Fruit fly (Drosophila melanogaster): ENCODE results near the gene CG13023.

Gene CG13023

DNA sequence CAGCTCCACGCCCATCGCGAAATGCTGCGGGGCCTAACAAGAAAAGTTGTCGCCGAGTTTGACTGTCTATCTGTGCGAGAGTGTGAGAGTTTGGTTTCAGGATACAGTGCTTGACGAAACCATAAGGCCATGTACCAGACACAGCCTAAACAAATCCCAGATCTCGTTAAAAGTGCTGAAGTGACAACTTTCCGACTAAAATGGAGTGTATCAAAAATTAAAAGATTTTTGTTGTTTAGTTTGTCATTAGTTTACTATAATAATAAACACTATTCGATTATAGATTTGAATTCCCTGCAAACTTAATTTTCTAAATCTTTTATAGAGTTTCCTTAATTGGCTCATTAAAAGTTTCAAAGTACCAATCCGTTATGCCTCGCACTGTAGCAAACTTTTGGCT is 33.6 kb downstream of the CG13023 start (continued):
- no peak for TF ChIP-seq CG8388 (GFP tag; optimal IDR thresholded peaks at IDR 0.05)
- TF ChIP-seq D (optimal IDR thresholded peaks at IDR 0.05) = no peak
- no peak for TF ChIP-seq D (GFP tag; optimal IDR thresholded peaks at IDR 0.05)
- TF ChIP-seq CG8478 (optimal IDR thresholded peaks at IDR 0.05) = no peak
- TF ChIP-seq CG8359 (GFP tag; optimal IDR thresholded peaks at IDR 0.05; ENCODE audit: borderline replicate concordance) = no peak
- 0 out of 2 replicates have a peak, but pooled peaks have one; percentile 8 for TF ChIP-seq sisA (GFP tag; IDR thresholded peaks at IDR 0.05)
- no peak for TF ChIP-seq cas (GFP tag; IDR thresholded peaks at IDR 0.05)
- no peak for TF ChIP-seq wor (GFP tag; IDR thresholded peaks at IDR 0.05)
- TF ChIP-seq trem (tag; optimal IDR thresholded peaks at IDR 0.05) = no peak
- TF ChIP-seq CG14667 (GFP tag; IDR thresholded peaks at IDR 0.05) = no peak
- no peak for TF ChIP-seq CG10565 (GFP tag; optimal IDR thresholded peaks at IDR 0.05)
- TF ChIP-seq CG4820 (GFP tag; optimal IDR thresholded peaks at IDR 0.05) = no peak
- TF ChIP-seq Sry-β (GFP tag; optimal IDR thresholded peaks at IDR 0.05) = no peak
- TF ChIP-seq CG15696 (tag; optimal IDR thresholded peaks at IDR 0.05) = no peak
- TF ChIP-seq CG11093 (GFP tag; IDR thresholded peaks at IDR 0.05) = no peak
- TF ChIP-seq bab2 (GFP tag; optimal IDR thresholded peaks at IDR 0.05) = no peak
- no peak for TF ChIP-seq amos (GFP tag; IDR thresholded peaks at IDR 0.05; ENCODE audit: partially characterized antibody)
- TF ChIP-seq CG11560 (tag; IDR thresholded peaks at IDR 0.05) = no peak
- TF ChIP-seq CG15073 (GFP tag; optimal IDR thresholded peaks at IDR 0.05) = no peak
- TF ChIP-seq lilli (GFP tag; optimal IDR thresholded peaks at IDR 0.05) = peak; percentile 36
- no peak for TF ChIP-seq CG31365 (tag; optimal IDR thresholded peaks at IDR 0.05)
- TF ChIP-seq maf-S (GFP tag; optimal IDR thresholded peaks at IDR 0.05) = no peak
- TF ChIP-seq CG9876 (GFP tag; optimal IDR thresholded peaks at IDR 0.05) = no peak
- no peak for TF ChIP-seq CG4617 (GFP tag; optimal IDR thresholded peaks at IDR 0.05; ENCODE audit: borderline replicate concordance)
- no peak for TF ChIP-seq CG3838 (GFP tag; optimal IDR thresholded peaks at IDR 0.05)
- no peak for TF ChIP-seq Dad (GFP tag; optimal IDR thresholded peaks at IDR 0.05)
- TF ChIP-seq CG9215 (GFP tag; IDR thresholded peaks at IDR 0.05) = no peak
- no peak for TF ChIP-seq CG4328 (GFP tag; optimal IDR thresholded peaks at IDR 0.05)
- peak; percentile 22 for TF ChIP-seq PHDP (tag; optimal IDR thresholded peaks at IDR 0.05)
- 0 out of 2 replicates have a peak, but pooled peaks have one; percentile 9 for TF ChIP-seq al (GFP tag; IDR thresholded peaks at IDR 0.05)
- no peak for TF ChIP-seq Awh (GFP tag; IDR thresholded peaks at IDR 0.05)
- peak; percentile 26; the same call in 1 of the 2 replicates for TF ChIP-seq CG10366 (GFP tag; IDR thresholded peaks at IDR 0.05)
- no peak for TF ChIP-seq gsb-n (tag; optimal IDR thresholded peaks at IDR 0.05)
- no peak for TF ChIP-seq sna (GFP tag; IDR thresholded peaks at IDR 0.05; ENCODE audit: partially characterized antibody)
- no peak for TF ChIP-seq CG9817 (tag; optimal IDR thresholded peaks at IDR 0.05)
- TF ChIP-seq CG17361 (GFP tag; IDR thresholded peaks at IDR 0.05) = no peak
- no peak for TF ChIP-seq gt (GFP tag; IDR thresholded peaks at IDR 0.05)
- peak; percentile 19 for TF ChIP-seq CG15514 (GFP tag; optimal IDR thresholded peaks at IDR 0.05)
- TF ChIP-seq Mes4 (GFP tag; optimal IDR thresholded peaks at IDR 0.05) = no peak
- no peak for TF ChIP-seq nerfin-1 (tag; optimal IDR thresholded peaks at IDR 0.05)
- TF ChIP-seq Mrtf (GFP tag; IDR thresholded peaks at IDR 0.05) = no peak
- no peak for TF ChIP-seq CG12219 (GFP tag; optimal IDR thresholded peaks at IDR 0.05)
- TF ChIP-seq sim (GFP tag; IDR thresholded peaks at IDR 0.05) = no peak
- peak; percentile 1 for TF ChIP-seq Oli (tag; optimal IDR thresholded peaks at IDR 0.05)
- no peak for TF ChIP-seq CG12104 (GFP tag; optimal IDR thresholded peaks at IDR 0.05)
- TF ChIP-seq Hr51 (GFP tag; optimal IDR thresholded peaks at IDR 0.05) = peak in 1 of 2 experiments; percentile 47
- peak; percentile 33 for TF ChIP-seq caup (GFP tag; optimal IDR thresholded peaks at IDR 0.05; ENCODE audit: severe bottlenecking)
- TF ChIP-seq zen2 (GFP tag; IDR thresholded peaks at IDR 0.05; ENCODE audit: partially characterized antibody) = no peak
- TF ChIP-seq Optix (GFP tag; IDR thresholded peaks at IDR 0.05) = no peak
- no peak for TF ChIP-seq croc (GFP tag; conservative IDR thresholded peaks at IDR 0.05)
- no peak for TF ChIP-seq gcm (GFP tag; optimal IDR thresholded peaks at IDR 0.05)
- no peak for TF ChIP-seq chn (GFP tag; optimal IDR thresholded peaks at IDR 0.05)
